Worm (Caenorhabditis elegans) whole organism, L3 larva: ENCODE measurements around the gene clec-171.

ENCODE experiments used
- ama-1 ChIP-seq: fragments of 150-350 bp; optimal IDR thresholded peaks from 2 replicates; lab custom pipeline; 2018
- elt-2 ChIP-seq: sonication (generic microtip); optimal IDR thresholded peaks from 2 replicates; lab custom pipeline; 2016; ENCODE audit warnings: missing genetic modification reagents, mild to moderate bottlenecking, missing genetic modification characterization, missing compliant biosample characterization
- elt-3 ChIP-seq, 3 experiments: fragments of 150-350 bp in 1 of 3; sonication (generic microtip) in 2 of 3; optimal IDR thresholded peaks; 2 replicates in 2 of 3; 4 replicates in 1 of 3; lab custom pipeline; 2014 to 2017; ENCODE audit warnings: missing biosample characterization in 3 of 3, missing genetic modification characterization in 3 of 3
- fkh-10 ChIP-seq: sonication (generic microtip); optimal IDR thresholded peaks from 2 replicates; lab custom pipeline; 2017; ENCODE audit warnings: missing biosample characterization, missing genetic modification reagents, missing genetic modification characterization
- lin-15B ChIP-seq: fragments of 150-350 bp; optimal IDR thresholded peaks from 2 replicates; lab custom pipeline; 2014; ENCODE audit warnings: missing biosample characterization, missing genetic modification characterization
- mdl-1 ChIP-seq: fragments of 150-350 bp; optimal IDR thresholded peaks from 2 replicates; lab custom pipeline; 2014; ENCODE audit warnings: missing biosample characterization, missing genetic modification characterization
- nhr-25 ChIP-seq: sonication (generic microtip); optimal IDR thresholded peaks from 2 replicates; lab custom pipeline; 2017; ENCODE audit warnings: missing biosample characterization, missing genetic modification characterization
- pha-4 ChIP-seq: fragments of 150-350 bp; optimal IDR thresholded peaks from 2 replicates; lab custom pipeline; 2014; ENCODE audit warnings: missing biosample characterization, missing genetic modification reagents, missing genetic modification characterization
- sea-2 ChIP-seq: fragments of 150-350 bp; sonication (generic microtip); optimal IDR thresholded peaks from 4 replicates; lab custom pipeline; 2014; ENCODE audit warnings: missing biosample characterization, missing genetic modification reagents, missing genetic modification characterization
- skn-1 ChIP-seq: fragments of 150-350 bp; optimal IDR thresholded peaks from 2 replicates; lab custom pipeline; 2014; ENCODE audit warnings: missing biosample characterization, missing genetic modification characterization
- snpc-4 ChIP-seq: fragments of 150-350 bp; optimal IDR thresholded peaks from 2 replicates; lab custom pipeline; 2014; ENCODE audit warnings: missing biosample characterization, missing genetic modification characterization
- unc-62 ChIP-seq: fragments of 150-350 bp; sonication (generic microtip); optimal IDR thresholded peaks from 4 replicates; lab custom pipeline; 2014; ENCODE audit warnings: missing biosample characterization, missing genetic modification reagents, missing genetic modification characterization
- ztf-11 ChIP-seq: fragments of 150-350 bp; optimal IDR thresholded peaks from 2 replicates; lab custom pipeline; 2014; ENCODE audit warnings: missing biosample characterization, missing genetic modification characterization
- ztf-4 ChIP-seq: fragments of 150-350 bp; optimal IDR thresholded peaks from 2 replicates; lab custom pipeline; 2014; ENCODE audit warnings: missing biosample characterization, missing genetic modification characterization

DNA sequence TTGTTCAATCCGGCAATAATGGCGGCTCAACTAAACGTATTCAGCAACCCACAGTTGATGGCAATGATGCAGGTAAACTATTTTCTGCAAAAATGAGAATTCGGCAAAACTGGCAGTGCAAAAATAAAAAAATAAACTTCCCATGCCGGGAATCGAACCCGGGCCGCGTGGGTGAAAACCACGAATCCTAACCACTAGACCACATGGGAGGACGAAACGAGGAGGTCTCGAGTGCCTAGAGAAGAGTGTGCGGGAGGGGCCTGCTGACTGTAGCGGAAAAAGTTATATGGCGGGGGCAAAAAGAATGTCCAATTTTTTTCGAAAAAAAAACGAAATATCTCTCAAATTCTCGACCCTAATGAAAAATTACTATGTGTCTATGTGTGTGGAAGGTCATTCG lies 39.1 kb downstream of the clec-171 start:
- TF ChIP-seq mdl-1 (no peak), lin-15B (peak; percentile 25), elt-2 (tag; lab: Kevin White, UChicago) (peak; percentile 19), ztf-11 (no peak), pha-4 (peak; percentile 28), snpc-4 (tag; lab: Kevin White, UChicago) (no peak), fkh-10 (GFP tag; lab: Kevin White, UChicago) (no peak), unc-62 (no peak), elt-3 (tag; optimal IDR thresholded peaks at IDR 0.05; lab: Kevin White, UChicago) (no peak), ama-1 (lab: Kevin White, UChicago) (no peak), ztf-4 (tag; lab: Kevin White, UChicago) (no peak), skn-1 (tag; lab: Kevin White, UChicago) (no peak), sea-2 (GFP tag; lab: Kevin White, UChicago) (no peak), nhr-25 (tag; lab: Kevin White, UChicago) (no peak)
